Worm (Caenorhabditis elegans) whole organism, early embryonic: ENCODE measurements around the gene F13B6.2.

Experiments used
- ama-1 ChIP-seq: fragments of 150-350 bp; optimal IDR thresholded peaks from 2 replicates; lab custom pipeline; 2014
- hmbx-1 ChIP-seq: sonication (generic microtip); optimal IDR thresholded peaks from 2 replicates; lab custom pipeline; 2016; ENCODE audit warnings: mild to moderate bottlenecking, missing genetic modification characterization, missing compliant biosample characterization

ce11 chrIV:7474826-7475225 is 14.7 kb upstream of the F13B6.2 start, which contains the start of gene slc-25A18.2:
- TF ChIP-seq hmbx-1 (tag; lab: Kevin White, UChicago), result no peak
- no peak for TF ChIP-seq ama-1 (lab: Kevin White, UChicago)
